Worm (Caenorhabditis elegans) whole organism, L3 larva: ENCODE results near the gene meg-4.

Experiments
- R02D3.7 ChIP-seq: fragments of 150-350 bp; optimal IDR thresholded peaks from 2 replicates; lab custom pipeline; 2014; ENCODE audit warnings: missing biosample characterization, missing genetic modification characterization
- ceh-82 ChIP-seq: fragments of 150-350 bp; optimal IDR thresholded peaks from 2 replicates; lab custom pipeline; 2014; ENCODE audit warnings: missing biosample characterization, missing genetic modification characterization
- daf-12 ChIP-seq: fragments of 150-350 bp; optimal IDR thresholded peaks from 2 replicates; lab custom pipeline; 2014; ENCODE audit warnings: missing biosample characterization, missing genetic modification reagents, missing genetic modification characterization
- mdl-1 ChIP-seq: fragments of 150-350 bp; optimal IDR thresholded peaks from 2 replicates; lab custom pipeline; 2014; ENCODE audit warnings: missing biosample characterization, missing genetic modification characterization
- nhr-43 ChIP-seq: sonication (generic microtip); optimal IDR thresholded peaks from 2 replicates; lab custom pipeline; 2016; ENCODE audit warnings: mild to moderate bottlenecking, missing genetic modification characterization, missing compliant biosample characterization; ENCODE audit not compliant: poor library complexity, severe bottlenecking
- pqm-1 ChIP-seq: fragments of 150-350 bp; optimal IDR thresholded peaks from 2 replicates; lab custom pipeline; 2017; ENCODE audit warnings: missing biosample characterization, missing genetic modification characterization, inconsistent platforms
- unc-39 ChIP-seq: sonication (generic microtip); optimal IDR thresholded peaks from 4 replicates; lab custom pipeline; 2017; ENCODE audit warnings: missing biosample characterization, missing genetic modification characterization
- ztf-11 ChIP-seq: fragments of 150-350 bp; optimal IDR thresholded peaks from 2 replicates; lab custom pipeline; 2014; ENCODE audit warnings: missing biosample characterization, missing genetic modification characterization

ce11 chrX:1667056-1667455, 15.7 kb upstream of the meg-4 start:
- no peak for TF ChIP-seq unc-39 (tag; lab: Kevin White, UChicago)
- TF ChIP-seq R02D3.7 (tag; lab: Kevin White, UChicago) = no peak
- no peak for TF ChIP-seq ztf-11 (tag; lab: Kevin White, UChicago)
- no peak for TF ChIP-seq mdl-1
- no peak for TF ChIP-seq ceh-82 (tag; lab: Kevin White, UChicago)
- no peak for TF ChIP-seq pqm-1
- TF ChIP-seq nhr-43 = no peak
- no peak for TF ChIP-seq daf-12
